Worm (Caenorhabditis elegans) whole organism, early embryonic: ENCODE data around the gene T28C6.5.

Experiments used
- ama-1 ChIP-seq: fragments of 150-350 bp; optimal IDR thresholded peaks from 2 replicates; lab custom pipeline; 2014
- flt-1 ChIP-seq: fragments of 200-800 bp; sonication (Bioruptor generic); IDR thresholded peaks from 2 replicates; pipeline ENCODE4 v1.3.6; 2022; ENCODE audit warnings: missing genetic modification characterization, missing compliant biosample characterization
- pes-1 ChIP-seq: fragments of 200-800 bp; sonication (Bioruptor generic); IDR thresholded peaks from 2 replicates; pipeline ENCODE4 v1.3.6; 2022; ENCODE audit warnings: missing genetic modification reagents, missing genetic modification characterization, missing compliant biosample characterization

ce11 chrIV:8817639-8818038, 3.6 kb upstream of the T28C6.5 start, which contains the start of gene T28C6.10:
- TF ChIP-seq flt-1 (GFP tag; lab: Robert Waterston, UW) (no peak), ama-1 (lab: Kevin White, UChicago) (no peak), pes-1 (GFP tag; lab: Robert Waterston, UW) (no peak)
